Worm (Caenorhabditis elegans): Measurements from ENCODE around the gene Y43F8C.23.

Y43F8C.23 gene

ce11 chrV:19733728-19734127 lies 22.2 kb upstream of the Y43F8C.23 start:
- TF ChIP-seq hmbx-1 (tag; optimal IDR thresholded peaks at IDR 0.05), result no peak
- TF ChIP-seq tra-4 (tag; optimal IDR thresholded peaks at IDR 0.05), result no peak
- no peak for TF ChIP-seq flt-1 (GFP tag; IDR thresholded peaks at IDR 0.05)
- TF ChIP-seq F13C5.2 (tag; optimal IDR thresholded peaks at IDR 0.05), result no peak
- no peak for TF ChIP-seq ama-1 (optimal IDR thresholded peaks at IDR 0.05)
- peak; percentile 54; the same call in 1 of the 2 replicates for TF ChIP-seq pes-1 (GFP tag; IDR thresholded peaks at IDR 0.05)

ce11 chrV:19730280-19730679 lies 18.7 kb upstream of the Y43F8C.23 start, which contains the start of gene Y116F11A.1:
TSS of gene Y116F11A.1 (plus strand) at chrV:19730580.
- TF ChIP-seq ets-7 (tag; optimal IDR thresholded peaks at IDR 0.05), result no peak
- TF ChIP-seq hmg-4 (GFP tag; optimal IDR thresholded peaks at IDR 0.05), result no peak
- no peak for TF ChIP-seq pes-1 (GFP tag; IDR thresholded peaks at IDR 0.05)
- TF ChIP-seq tbx-37 (GFP tag; conservative IDR thresholded peaks at IDR 0.05), result no peak
- no peak for TF ChIP-seq aly-1 (tag; optimal IDR thresholded peaks at IDR 0.05)
- no peak for TF ChIP-seq ceh-13 (GFP tag; optimal IDR thresholded peaks at IDR 0.05)
- no peak for TF ChIP-seq hnd-1 (tag; optimal IDR thresholded peaks at IDR 0.05)
- no peak for TF ChIP-seq B0310.2 (tag; optimal IDR thresholded peaks at IDR 0.05)
- TF ChIP-seq F13C5.2 (tag; optimal IDR thresholded peaks at IDR 0.05), result no peak
- no peak for TF ChIP-seq scrt-1 (GFP tag; IDR thresholded peaks at IDR 0.05)
- no peak for TF ChIP-seq tbx-11 (GFP tag; IDR thresholded peaks at IDR 0.05)

ce11 chrV:19728731-19729130 lies 17.2 kb upstream of the Y43F8C.23 start, which contains the start of gene Y116F11A.3:
TSS of gene Y116F11A.3 (plus strand) at chrV:19729031.
- TF ChIP-seq ceh-36 (tag; optimal IDR thresholded peaks at IDR 0.05), result no peak
- TF ChIP-seq tbx-11 (GFP tag; IDR thresholded peaks at IDR 0.05), result no peak

ce11 chrV:19727990-19728389 lies 16.4 kb upstream of the Y43F8C.23 start:
- TF ChIP-seq flt-1 (GFP tag; IDR thresholded peaks at IDR 0.05), result no peak
- TF ChIP-seq ceh-13 (GFP tag; optimal IDR thresholded peaks at IDR 0.05), result no peak
- no peak for TF ChIP-seq tbx-11 (GFP tag; IDR thresholded peaks at IDR 0.05)
- TF ChIP-seq aly-1 (tag; optimal IDR thresholded peaks at IDR 0.05), result no peak
- TF ChIP-seq sea-1 (GFP tag; conservative IDR thresholded peaks at IDR 0.05), result no peak
- TF ChIP-seq hmbx-1 (tag; optimal IDR thresholded peaks at IDR 0.05), result no peak
- no peak for TF ChIP-seq pes-1 (GFP tag; IDR thresholded peaks at IDR 0.05)
- no peak for TF ChIP-seq B0310.2 (tag; optimal IDR thresholded peaks at IDR 0.05)
- TF ChIP-seq ceh-36 (tag; optimal IDR thresholded peaks at IDR 0.05), result no peak
- TF ChIP-seq tbx-37 (GFP tag; conservative IDR thresholded peaks at IDR 0.05), result no peak
- TF ChIP-seq F13C5.2 (tag; optimal IDR thresholded peaks at IDR 0.05), result no peak
- TF ChIP-seq scrt-1 (GFP tag; IDR thresholded peaks at IDR 0.05), result no peak
- TF ChIP-seq hmg-4 (GFP tag; optimal IDR thresholded peaks at IDR 0.05), result no peak
- no peak for TF ChIP-seq tra-4 (tag; optimal IDR thresholded peaks at IDR 0.05)
- no peak for TF ChIP-seq ama-1 (optimal IDR thresholded peaks at IDR 0.05)
- TF ChIP-seq hnd-1 (tag; optimal IDR thresholded peaks at IDR 0.05), result no peak
- TF ChIP-seq ets-7 (tag; optimal IDR thresholded peaks at IDR 0.05), result no peak

- TF ChIP-seq hnd-1 (tag; optimal IDR thresholded peaks at IDR 0.05) (no peak), sea-1 (GFP tag; conservative IDR thresholded peaks at IDR 0.05) (no peak), tra-4 (tag; optimal IDR thresholded peaks at IDR 0.05) (no peak), pes-1 (GFP tag; IDR thresholded peaks at IDR 0.05) (no peak)
Observed at ce11 chrV:19724589-19724988, 13.0 kb upstream of the Y43F8C.23 start.

ce11 chrV:19722881-19723280 lies 11.3 kb upstream of the Y43F8C.23 start:
- peak; percentile 78 for TF ChIP-seq F13C5.2 (tag; optimal IDR thresholded peaks at IDR 0.05)
- peak; percentile 9 for TF ChIP-seq B0310.2 (tag; optimal IDR thresholded peaks at IDR 0.05)
- peak; percentile 89 for TF ChIP-seq pes-1 (GFP tag; IDR thresholded peaks at IDR 0.05)
- TF ChIP-seq aly-1 (tag; optimal IDR thresholded peaks at IDR 0.05), result peak; percentile 65
- no peak for TF ChIP-seq ama-1 (optimal IDR thresholded peaks at IDR 0.05)
- peak; percentile 76 for TF ChIP-seq tbx-11 (GFP tag; IDR thresholded peaks at IDR 0.05)
- TF ChIP-seq ceh-36 (tag; optimal IDR thresholded peaks at IDR 0.05), result peak; percentile 58
- TF ChIP-seq hmbx-1 (tag; optimal IDR thresholded peaks at IDR 0.05), result peak; percentile 37
- TF ChIP-seq tbx-37 (GFP tag; conservative IDR thresholded peaks at IDR 0.05), result peak; percentile 80
- peak; percentile 84 for TF ChIP-seq sea-1 (GFP tag; conservative IDR thresholded peaks at IDR 0.05)
- TF ChIP-seq flt-1 (GFP tag; IDR thresholded peaks at IDR 0.05), result peak; percentile 85
- peak; percentile 83 for TF ChIP-seq scrt-1 (GFP tag; IDR thresholded peaks at IDR 0.05)
- TF ChIP-seq hmg-4 (GFP tag; optimal IDR thresholded peaks at IDR 0.05), result peak; percentile 64
- TF ChIP-seq hnd-1 (tag; optimal IDR thresholded peaks at IDR 0.05), result peak; percentile 52
- peak; percentile 39 for TF ChIP-seq tra-4 (tag; optimal IDR thresholded peaks at IDR 0.05)
- TF ChIP-seq ceh-13 (GFP tag; optimal IDR thresholded peaks at IDR 0.05), result peak; percentile 46
- TF ChIP-seq ets-7 (tag; optimal IDR thresholded peaks at IDR 0.05), result no peak

ce11 chrV:19719253-19719652 lies 7.7 kb upstream of the Y43F8C.23 start, which contains the start of gene Y116F11A.6:
TSS of gene Y116F11A.6 (plus strand) at chrV:19719553.
- TF ChIP-seq ets-7 (tag; optimal IDR thresholded peaks at IDR 0.05) (peak; percentile 69), aly-1 (tag; optimal IDR thresholded peaks at IDR 0.05) (no peak)

- TF ChIP-seq hnd-1 (tag; optimal IDR thresholded peaks at IDR 0.05) (no peak), ceh-36 (tag; optimal IDR thresholded peaks at IDR 0.05) (peak; percentile 53), pes-1 (GFP tag; IDR thresholded peaks at IDR 0.05) (no peak), ama-1 (optimal IDR thresholded peaks at IDR 0.05) (no peak), tbx-37 (GFP tag; conservative IDR thresholded peaks at IDR 0.05) (no peak), scrt-1 (GFP tag; IDR thresholded peaks at IDR 0.05) (no peak), hmg-4 (GFP tag; optimal IDR thresholded peaks at IDR 0.05) (no peak), tra-4 (tag; optimal IDR thresholded peaks at IDR 0.05) (no peak), B0310.2 (tag; optimal IDR thresholded peaks at IDR 0.05) (no peak)
Observed at ce11 chrV:19718660-19719059, 7.1 kb upstream of the Y43F8C.23 start.

All from whole organism, early embryonic.